Fruit fly (Drosophila melanogaster): Measurements from ENCODE around the gene PNKP.

DNA sequence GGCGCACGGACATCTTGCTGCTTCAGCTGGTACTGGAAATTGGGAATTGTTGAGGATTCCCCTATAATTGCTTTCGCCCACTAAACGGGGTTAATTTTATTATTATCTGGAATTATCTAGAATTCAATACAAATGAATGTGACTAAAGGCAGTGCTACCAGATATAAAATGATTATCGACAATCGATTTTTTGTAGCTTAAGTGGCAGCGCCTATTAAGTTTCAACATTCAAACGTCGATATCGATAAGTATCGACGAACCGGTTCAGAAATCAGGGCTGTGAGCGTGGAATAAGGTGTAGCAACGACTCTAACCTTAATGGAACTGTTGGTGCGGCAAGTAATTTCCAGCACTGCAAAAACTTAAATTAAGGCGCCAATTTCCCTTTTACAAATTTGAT, 38.2 kb downstream of the PNKP start, which contains the start of gene Sgt1:
- TF ChIP-seq pan (optimal IDR thresholded peaks at IDR 0.05) (no peak), Dll (optimal IDR thresholded peaks at IDR 0.05) (no peak), psq (optimal IDR thresholded peaks at IDR 0.05) (no peak), CG8478 (optimal IDR thresholded peaks at IDR 0.05) (no peak), usp (GFP tag; optimal IDR thresholded peaks at IDR 0.05) (no peak), EcR (GFP tag; optimal IDR thresholded peaks at IDR 0.05) (no peak)

All from whole organism.